3 fruit fly cellular contexts compared by ENCODE assay signal in genomic region chr3R:22784674-22785316, dm6.
TF ChIP-seq lines count a peak whose summit lies in the region.

No protein-coding gene starts in this region.

- no peak for TF ChIP-seq CTCF in whole organism, embryonic (GFP tag; optimal IDR thresholded peaks at IDR 0.05; lab: Kevin White, UChicago)

TF ChIP-seq in whole organism, embryonic, 481 proteins besides CTCF, POLR2A, EP300 and RAD21:
- TF ChIP-seq CG15011 (GFP tag; optimal IDR thresholded peaks at IDR 0.05; lab: Kevin White, UChicago) (no peak), hb (GFP tag; IDR thresholded peaks at IDR 0.05; lab: Robert Waterston, UW; ENCODE audit: partially characterized antibody) (peak; percentile 56; the same call in 1 of the 3 replicates), CG11504 (tag; optimal IDR thresholded peaks at IDR 0.05; lab: Kevin White, UChicago) (peak; percentile 93), CG10462 (GFP tag; optimal IDR thresholded peaks at IDR 0.05; lab: Kevin White, UChicago) (no peak), CG10431 (GFP tag; optimal IDR thresholded peaks at IDR 0.05; lab: Kevin White, UChicago) (no peak), CG7963 (GFP tag; IDR thresholded peaks at IDR 0.05; lab: Robert Waterston, UW; ENCODE audit: partially characterized antibody) (no peak), CG6272 (GFP tag; IDR thresholded peaks at IDR 0.05; lab: Robert Waterston, UW) (0 out of 2 replicates have a peak, but pooled peaks have one; percentile 5), CG32532 (GFP tag; IDR thresholded peaks at IDR 0.05; lab: Robert Waterston, UW) (no peak), CG2199 (GFP tag; IDR thresholded peaks at IDR 0.05; lab: Robert Waterston, UW) (0 out of 3 replicates have a peak, but pooled peaks have one; percentile 17), Dbx (GFP tag; IDR thresholded peaks at IDR 0.05; lab: Robert Waterston, UW) (0 out of 3 replicates have a peak, but pooled peaks have one; percentile 16), CoRest (tag; optimal IDR thresholded peaks at IDR 0.05; lab: Kevin White, UChicago) (no peak), mld (GFP tag; IDR thresholded peaks at IDR 0.05; lab: Robert Waterston, UW; ENCODE audit: partially characterized antibody) (0 out of 3 replicates have a peak, but pooled peaks have one; percentile 14), z (GFP tag; IDR thresholded peaks at IDR 0.05; lab: Robert Waterston, UW) (0 out of 3 replicates have a peak, but pooled peaks have one; percentile 15), NFAT (GFP tag; IDR thresholded peaks at IDR 0.05; lab: Robert Waterston, UW) (no peak)
TF ChIP-seq in whole organism, embryonic: peak in this region for 7.

TF ChIP-seq in whole organism, prepupa, 60 proteins besides CTCF, POLR2A, EP300 and RAD21:
- TF ChIP-seq CG3919 (GFP tag; optimal IDR thresholded peaks at IDR 0.05; lab: Kevin White, UChicago) (peak; percentile 79), Eip78C (GFP tag; lab: Kevin White, UChicago) (no peak), fkh (GFP tag; optimal IDR thresholded peaks at IDR 0.05; lab: Kevin White, UChicago) (no peak), CG7368 (GFP tag; optimal IDR thresholded peaks at IDR 0.05; lab: Kevin White, UChicago) (no peak), lz (GFP tag; optimal IDR thresholded peaks at IDR 0.05; lab: Kevin White, UChicago) (no peak)

TF ChIP-seq in whole organism, wandering third instar larva, 38 proteins besides CTCF, POLR2A, EP300 and RAD21:
- TF ChIP-seq Dif (GFP tag; optimal IDR thresholded peaks at IDR 0.05; lab: Kevin White, UChicago; ENCODE audit: partially characterized antibody) (no peak), Dfd (GFP tag; optimal IDR thresholded peaks at IDR 0.05; lab: Kevin White, UChicago) (peak; percentile 20)
